Worm (Caenorhabditis elegans) whole organism, late embryonic: ENCODE results near the gene srh-45.
"Not testable (repeated sequence)": the region's sequence is repeated elsewhere in the genome, so short reads cannot be mapped to it uniquely, and the experiment has no call there.

ENCODE experiments used
- ama-1 ChIP-seq: fragments of 150-350 bp; optimal IDR thresholded peaks from 2 replicates; lab custom pipeline; 2014
- ceh-14 ChIP-seq: sonication (generic microtip); optimal IDR thresholded peaks from 2 replicates; lab custom pipeline; 2016; ENCODE audit warnings: missing genotype, missing genetic modification characterization, missing compliant biosample characterization
- ceh-22 ChIP-seq: sonication (generic microtip); optimal IDR thresholded peaks from 2 replicates; lab custom pipeline; 2017; ENCODE audit warnings: missing biosample characterization, missing genetic modification characterization
- ceh-31 ChIP-seq: sonication (generic microtip); optimal IDR thresholded peaks from 2 replicates; lab custom pipeline; 2016; ENCODE audit warnings: missing genetic modification characterization, missing compliant biosample characterization
- ceh-45 ChIP-seq: fragments of 200-800 bp; sonication (Bioruptor generic); IDR thresholded peaks from 2 replicates; pipeline ENCODE4 v1.3.6; 2022; ENCODE audit warnings: missing genetic modification reagents, missing genetic modification characterization, missing compliant biosample characterization
- ceh-48 ChIP-seq: sonication (generic microtip); optimal IDR thresholded peaks from 2 replicates; lab custom pipeline; 2016; ENCODE audit warnings: missing genetic modification characterization, inconsistent platforms, missing compliant biosample characterization
- ceh-6 ChIP-seq: fragments of 200-800 bp; sonication (Bioruptor generic); optimal IDR thresholded peaks from 2 replicates; lab custom pipeline; 2018; ENCODE audit warnings: mild to moderate bottlenecking, missing genetic modification characterization, missing compliant biosample characterization
- ceh-9 ChIP-seq: sonication (generic microtip); optimal IDR thresholded peaks from 2 replicates; lab custom pipeline; 2016; ENCODE audit warnings: mild to moderate bottlenecking, missing genetic modification characterization, inconsistent platforms, missing compliant biosample characterization
- che-1 ChIP-seq: sonication (generic microtip); optimal IDR thresholded peaks from 2 replicates; lab custom pipeline; 2016; ENCODE audit warnings: mild to moderate bottlenecking, missing genetic modification characterization, missing compliant biosample characterization
- elt-4 ChIP-seq: sonication (generic microtip); optimal IDR thresholded peaks from 2 replicates; lab custom pipeline; 2016; ENCODE audit warnings: missing genetic modification characterization, missing compliant biosample characterization
- fax-1 ChIP-seq: sonication (generic microtip); optimal IDR thresholded peaks from 2 replicates; lab custom pipeline; 2016; ENCODE audit warnings: missing genotype, missing genetic modification characterization, missing compliant biosample characterization
- fkh-10 ChIP-seq: fragments of 150-350 bp; optimal IDR thresholded peaks from 2 replicates; lab custom pipeline; 2014; ENCODE audit warnings: missing biosample characterization, missing genetic modification reagents, missing genetic modification characterization
- hlh-13 ChIP-seq: fragments of 200-800 bp; sonication (Bioruptor generic); optimal IDR thresholded peaks from 2 replicates; lab custom pipeline; 2018; ENCODE audit warnings: mild to moderate bottlenecking, missing genetic modification characterization, missing compliant biosample characterization
- hlh-30 ChIP-seq: sonication (generic microtip); optimal IDR thresholded peaks from 2 replicates; lab custom pipeline; 2017; ENCODE audit warnings: antibody characterized with exemption, missing genetic modification characterization, missing compliant biosample characterization; ENCODE audit not compliant: insufficient read depth
- madf-2 ChIP-seq: sonication (generic microtip); optimal IDR thresholded peaks from 2 replicates; lab custom pipeline; 2017; ENCODE audit warnings: missing genetic modification characterization, missing compliant biosample characterization
- mec-3 ChIP-seq: sonication (generic microtip); optimal IDR thresholded peaks from 2 replicates; lab custom pipeline; 2016; ENCODE audit warnings: borderline replicate concordance, missing genetic modification characterization, missing compliant biosample characterization
- nfya-1 ChIP-seq: sonication (generic microtip); optimal IDR thresholded peaks from 2 replicates; lab custom pipeline; 2017; ENCODE audit warnings: missing genetic modification characterization, mild to moderate bottlenecking, missing compliant biosample characterization, antibody characterized with exemption, moderate library complexity
- nhr-232 ChIP-seq: sonication (generic microtip); optimal IDR thresholded peaks from 2 replicates; lab custom pipeline; 2016; ENCODE audit warnings: missing genetic modification characterization, missing compliant biosample characterization
- npax-4 ChIP-seq: sonication (generic microtip); optimal IDR thresholded peaks from 2 replicates; lab custom pipeline; 2016; ENCODE audit warnings: missing genetic modification characterization, missing compliant biosample characterization
- pat-9 ChIP-seq: fragments of 200-800 bp; sonication (Bioruptor generic); optimal IDR thresholded peaks from 2 replicates; lab custom pipeline; 2018; ENCODE audit warnings: mild to moderate bottlenecking, missing genetic modification characterization, moderate library complexity, missing compliant biosample characterization
- pha-2 ChIP-seq: sonication (generic microtip); optimal IDR thresholded peaks from 2 replicates; lab custom pipeline; 2017; ENCODE audit warnings: mild to moderate bottlenecking, missing genetic modification characterization, missing compliant biosample characterization
- pha-4 ChIP-seq: fragments of 150-350 bp; optimal IDR thresholded peaks from 2 replicates; lab custom pipeline; 2018; ENCODE audit warnings: missing biosample characterization, missing genetic modification reagents, missing genetic modification characterization
- pqm-1 ChIP-seq: sonication (generic microtip); optimal IDR thresholded peaks from 2 replicates; lab custom pipeline; 2016; ENCODE audit warnings: missing genetic modification characterization, missing compliant biosample characterization
- ref-2 ChIP-seq: sonication (generic microtip); optimal IDR thresholded peaks from 2 replicates; lab custom pipeline; 2016; ENCODE audit warnings: missing genetic modification characterization, missing compliant biosample characterization
- rnt-1 ChIP-seq: sonication (generic microtip); optimal IDR thresholded peaks from 2 replicates; lab custom pipeline; 2016; ENCODE audit warnings: missing genetic modification characterization, missing compliant biosample characterization
- sdc-2 ChIP-seq: sonication (generic microtip); optimal IDR thresholded peaks from 2 replicates; lab custom pipeline; 2016; ENCODE audit warnings: missing genotype, missing genetic modification characterization, missing compliant biosample characterization
- sox-4 ChIP-seq: sonication (generic microtip); optimal IDR thresholded peaks from 2 replicates; lab custom pipeline; 2017; ENCODE audit warnings: mild to moderate bottlenecking, missing genetic modification characterization, inconsistent platforms, missing compliant biosample characterization
- syd-9 ChIP-seq: sonication (generic microtip); optimal IDR thresholded peaks from 2 replicates; lab custom pipeline; 2016; ENCODE audit warnings: mild to moderate bottlenecking, missing genetic modification characterization, moderate library complexity, missing compliant biosample characterization
- tbx-2 ChIP-seq: sonication (generic microtip); optimal IDR thresholded peaks from 2 replicates; lab custom pipeline; 2016; ENCODE audit warnings: missing genetic modification characterization, missing compliant biosample characterization
- ttx-3 ChIP-seq: sonication (generic microtip); optimal IDR thresholded peaks from 2 replicates; lab custom pipeline; 2016; ENCODE audit warnings: missing genetic modification reagents, missing genetic modification characterization, missing compliant biosample characterization
- unc-42 ChIP-seq: sonication (generic microtip); optimal IDR thresholded peaks from 2 replicates; lab custom pipeline; 2016; ENCODE audit warnings: missing genotype, missing genetic modification characterization, missing compliant biosample characterization
- unc-55 ChIP-seq: sonication (generic microtip); optimal IDR thresholded peaks from 2 replicates; lab custom pipeline; 2017; ENCODE audit warnings: missing biosample characterization, missing genetic modification reagents, missing genetic modification characterization

The srh-45 gene

DNA sequence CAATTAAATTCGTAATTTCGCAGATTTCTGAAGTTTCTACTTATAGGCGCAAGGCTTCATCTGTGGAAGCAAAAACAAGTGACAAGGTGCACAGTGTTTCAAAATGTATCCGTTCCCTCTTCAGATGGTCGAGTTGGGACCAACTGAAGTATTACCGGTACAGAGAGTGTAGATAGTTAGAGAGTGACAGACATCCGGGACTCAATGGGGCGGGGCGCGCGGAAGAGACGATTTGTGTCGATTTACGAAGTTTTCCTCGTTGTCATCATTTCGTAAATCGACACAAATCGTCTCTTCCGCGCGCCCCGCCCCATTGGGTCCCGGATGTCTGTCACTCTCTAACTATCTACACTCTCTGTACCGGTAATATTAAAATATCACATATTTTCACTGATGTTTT is 18.7 kb downstream of the srh-45 start, which contains the start of gene C03E10.3:
Gene C03E10.3 (plus strand): TSS at position 301 of the 400 bp plus-strand sequence.
- not testable (repeated sequence) for TF ChIP-seq madf-2 (tag; lab: Kevin White, UChicago); ceh-14; tbx-2 (tag; lab: Kevin White, UChicago)

DNA sequence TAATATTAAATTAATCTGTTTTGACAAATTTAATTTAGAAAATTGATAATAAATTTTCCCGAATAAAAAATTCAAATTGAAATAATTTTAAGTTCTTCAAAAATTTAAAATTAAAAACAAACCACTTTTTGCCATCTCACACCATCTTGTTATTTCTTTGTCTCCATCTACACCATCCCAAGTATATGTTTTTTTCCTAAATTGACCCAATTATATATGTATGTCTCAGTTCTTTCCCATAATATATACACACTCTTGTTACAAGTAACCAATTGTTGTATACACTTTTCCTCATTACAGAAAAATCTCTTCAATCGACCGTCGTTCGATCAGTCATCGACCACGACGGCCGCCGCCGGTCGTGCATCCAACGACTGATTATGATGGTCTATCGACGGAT is 22.5 kb downstream of the srh-45 start, which contains the start of gene gly-20:
Gene gly-20 (plus strand): TSS at position 301 of the 400 bp plus-strand sequence.
- TF ChIP-seq ama-1 (lab: Kevin White, UChicago) = no peak
- no peak for TF ChIP-seq ceh-45

DNA sequence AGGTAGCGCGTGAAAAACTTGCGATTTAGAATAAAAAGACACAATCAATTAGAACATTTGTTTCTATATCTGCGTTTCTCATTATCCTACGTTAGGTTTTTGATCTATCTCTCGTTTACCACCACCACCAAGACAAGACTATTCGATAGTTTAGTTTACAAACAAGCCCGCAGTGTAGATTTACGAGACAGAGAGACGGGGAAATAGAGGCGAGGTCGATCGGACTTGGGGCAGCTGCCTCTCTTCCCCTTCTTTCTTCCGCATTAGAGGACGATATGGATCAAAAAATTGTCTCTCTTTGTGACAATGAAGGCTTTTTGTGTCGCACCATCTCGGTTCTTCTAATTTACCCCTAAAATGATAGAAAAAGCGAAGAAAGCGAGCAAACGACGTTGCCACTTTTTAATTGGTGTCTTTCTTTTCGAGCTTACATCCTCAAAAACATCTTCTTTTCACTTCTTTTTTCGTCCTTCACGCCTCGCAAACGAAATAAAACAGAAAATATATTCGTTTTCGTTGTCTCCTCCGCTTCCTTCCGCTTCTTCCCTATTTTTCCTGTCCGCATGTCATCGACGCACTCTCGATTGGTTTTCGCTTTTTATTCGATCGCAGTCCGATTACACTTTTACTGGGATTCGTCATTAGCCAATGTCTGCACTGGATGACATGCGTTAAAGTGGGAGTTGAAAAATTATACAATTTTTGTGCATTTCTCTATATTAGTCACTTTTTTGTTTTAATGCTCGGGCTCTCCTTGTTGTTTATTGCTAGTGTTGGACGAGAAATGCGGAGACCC is 23.2 kb downstream of the srh-45 start:
- TF ChIP-seq pat-9 = no peak
- TF ChIP-seq ceh-22 = no peak
- peak; percentile 28 for TF ChIP-seq nfya-1
- peak; percentile 67 for TF ChIP-seq unc-55 (GFP tag; lab: Kevin White, UChicago)
- TF ChIP-seq sox-4 (tag; lab: Kevin White, UChicago) = no peak
- TF ChIP-seq unc-42 (tag; lab: Kevin White, UChicago) = peak; percentile 37
- TF ChIP-seq, all 69 proteins: peak for 3

DNA sequence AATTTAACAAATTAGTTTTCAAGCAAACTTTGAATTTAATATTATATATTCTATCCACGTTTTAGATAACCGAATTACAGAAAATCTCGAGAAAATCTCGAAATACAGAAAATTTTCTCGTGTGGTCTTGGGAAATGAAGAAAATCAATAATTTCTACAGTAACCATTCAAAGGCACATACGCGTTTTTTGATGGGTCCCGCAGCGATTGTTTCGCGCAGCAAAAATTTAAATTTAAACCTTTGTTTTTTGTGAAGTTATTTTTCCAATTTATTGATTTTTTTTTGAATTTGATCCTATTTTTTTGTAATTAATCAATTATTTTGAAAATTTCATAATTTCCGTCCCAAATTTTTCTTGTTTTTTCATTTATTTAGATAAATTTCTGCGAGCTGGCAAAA is 25.2 kb downstream of the srh-45 start:
- no peak for TF ChIP-seq pat-9
- TF ChIP-seq ceh-6 = no peak
- no peak for TF ChIP-seq ref-2 (tag; lab: Kevin White, UChicago)
- TF ChIP-seq ceh-48 (tag; lab: Kevin White, UChicago) = peak; percentile 13
- no peak for TF ChIP-seq ceh-31 (tag; lab: Kevin White, UChicago)
- TF ChIP-seq fkh-10 (GFP tag; lab: Kevin White, UChicago) = no peak
- TF ChIP-seq nfya-1 = no peak

DNA sequence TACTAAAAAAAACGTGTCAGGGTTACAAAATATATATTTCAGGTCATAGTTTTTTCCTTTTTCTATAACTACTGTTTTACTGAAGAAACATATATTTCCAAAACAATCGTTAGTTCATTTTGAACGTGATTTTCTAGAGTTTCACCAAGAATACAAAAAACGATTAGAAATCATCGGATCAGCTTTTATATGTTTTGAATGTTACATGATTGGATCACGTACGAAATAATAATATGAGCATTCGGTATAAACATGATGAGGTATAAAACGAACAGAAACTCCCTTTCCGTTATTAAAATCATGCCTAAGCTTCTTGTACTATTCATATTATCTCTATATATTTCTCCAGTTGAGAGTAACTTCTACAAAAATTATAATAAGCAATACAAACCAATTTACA is 31.9 kb downstream of the srh-45 start, which contains the start of gene clec-223:
Gene clec-223 (plus strand): TSS at position 301 of the 400 bp plus-strand sequence.
- TF ChIP-seq che-1 (tag; lab: Kevin White, UChicago) (no peak), hlh-30 (tag; lab: Kevin White, UChicago) (no peak), elt-4 (tag; lab: Kevin White, UChicago) (no peak)

DNA sequence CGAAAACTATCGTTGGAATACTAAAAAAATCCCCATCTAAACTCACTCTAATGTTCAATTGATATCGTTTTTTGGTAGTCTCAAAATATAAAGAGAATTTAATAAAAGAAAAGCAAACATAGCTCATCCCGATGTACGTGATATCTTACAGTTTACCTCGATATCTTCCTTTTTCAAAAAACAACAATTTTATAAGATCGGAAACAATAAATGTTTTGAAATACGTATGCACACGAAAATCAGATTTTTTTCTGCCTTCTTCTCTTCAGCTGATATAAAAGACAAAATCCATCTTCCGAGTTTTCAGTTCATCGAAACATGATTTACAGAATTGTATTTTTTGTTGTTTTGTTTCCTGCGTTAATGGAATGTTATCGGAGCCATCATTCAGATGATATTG is 33.7 kb downstream of the srh-45 start, which contains the start of gene clec-222:
Gene clec-222 (plus strand): TSS at position 301 of the 400 bp plus-strand sequence.
- TF ChIP-seq sox-4 (tag; lab: Kevin White, UChicago) (no peak), npax-4 (tag; lab: Kevin White, UChicago) (no peak), ama-1 (lab: Kevin White, UChicago) (no peak), hlh-30 (tag; lab: Kevin White, UChicago) (no peak), ceh-9 (tag; lab: Kevin White, UChicago) (no peak), elt-4 (tag; lab: Kevin White, UChicago) (no peak), ttx-3 (no peak), nhr-232 (no peak), syd-9 (tag; lab: Kevin White, UChicago) (no peak), rnt-1 (no peak), pha-4 (tag; lab: Kevin White, UChicago) (no peak), sdc-2 (tag; lab: Kevin White, UChicago) (no peak), hlh-13 (GFP tag; lab: Kevin White, UChicago) (no peak), mec-3 (tag; lab: Kevin White, UChicago) (no peak), ceh-45 (no peak), fax-1 (tag; lab: Kevin White, UChicago) (no peak), pat-9 (no peak), pqm-1 (tag; lab: Kevin White, UChicago) (no peak), pha-2 (tag; lab: Kevin White, UChicago) (no peak)
